Fruit fly (Drosophila melanogaster) whole organism: Measurements from ENCODE around the gene Sem1.

Experiments used
- CG8478 ChIP-seq: fragments of >200 bp; optimal IDR thresholded peaks from 2 replicates; lab custom pipeline; 2018; ENCODE audit warnings: inconsistent platforms
- Dll ChIP-seq: fragments of >200 bp; optimal IDR thresholded peaks from 2 replicates; lab custom pipeline; 2017
- EcR ChIP-seq, 2 experiments: fragments of >200 bp; optimal IDR thresholded peaks; 2 replicates each; lab custom pipeline; 2017; ENCODE audit warnings: missing biosample characterization in 2 of 2, missing genetic modification characterization in 2 of 2, missing genetic modification reagents in 2 of 2
- pan ChIP-seq: fragments of >200 bp; optimal IDR thresholded peaks from 2 replicates; lab custom pipeline; 2017
- psq ChIP-seq: fragments of >200 bp; optimal IDR thresholded peaks from 2 replicates; lab custom pipeline; 2017
- usp ChIP-seq: fragments of >200 bp; optimal IDR thresholded peaks from 2 replicates; lab custom pipeline; 2017; ENCODE audit warnings: missing biosample characterization, missing genetic modification characterization, mixed read lengths

Sem1 gene

DNA sequence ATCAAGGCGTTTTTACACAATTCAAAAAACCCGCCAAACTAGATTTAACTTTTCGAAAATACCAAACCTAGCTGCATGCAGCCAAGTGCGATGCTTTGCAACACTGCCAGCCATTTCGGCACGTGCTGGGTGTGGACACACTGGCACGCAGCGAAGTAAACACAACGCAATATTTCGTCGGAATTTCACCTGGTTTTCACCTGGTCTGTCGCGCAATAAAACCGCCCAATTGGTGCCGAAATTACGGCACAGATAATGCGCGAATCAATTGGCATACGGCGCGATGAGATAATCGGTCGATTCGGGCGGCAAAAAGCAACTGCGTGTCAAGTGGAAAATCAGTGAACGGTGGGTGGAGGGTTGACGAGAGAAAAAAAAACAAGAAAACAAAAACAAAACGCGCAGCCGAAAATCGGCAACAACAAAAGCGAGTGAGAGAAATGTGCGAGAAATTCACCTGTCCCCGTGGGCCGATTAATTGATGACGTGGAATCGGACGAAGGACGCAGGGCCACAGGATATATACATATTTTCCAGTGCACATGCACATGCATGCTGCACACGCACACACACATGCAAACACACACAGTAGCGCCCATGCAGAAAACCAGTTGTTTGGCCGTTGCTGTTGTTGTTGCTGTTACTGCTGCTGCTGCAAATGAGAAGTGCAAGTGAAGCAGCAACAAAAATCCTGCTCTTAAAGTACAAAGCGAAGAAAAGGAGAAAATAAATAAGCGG is 7.4 kb upstream of the Sem1 start, which contains the start of gene Mnn1:
Mnn1 (plus strand) TSS at position 113 of the 738 bp plus-strand sequence.
- TF ChIP-seq EcR (GFP tag; optimal IDR thresholded peaks at IDR 0.05; lab: Kevin White, UChicago): no peak
- TF ChIP-seq CG8478 (lab: Kevin White, UChicago): no peak
- TF ChIP-seq Dll (lab: Kevin White, UChicago): no peak
- no peak for TF ChIP-seq pan (lab: Kevin White, UChicago)
- no peak for TF ChIP-seq psq (lab: Kevin White, UChicago)

- TF ChIP-seq CG8478 (lab: Kevin White, UChicago) (no peak), pan (lab: Kevin White, UChicago) (no peak), psq (lab: Kevin White, UChicago) (no peak), Dll (lab: Kevin White, UChicago) (no peak), EcR (GFP tag; optimal IDR thresholded peaks at IDR 0.05; lab: Kevin White, UChicago) (no peak), usp (GFP tag; lab: Kevin White, UChicago) (no peak)
Measured at dm6 chr2L:7060751-7061150, 3.0 kb upstream of the Sem1 start, which contains the start of gene Mst27D. Mst27D (minus strand) TSS chr2L:7060851.

DNA sequence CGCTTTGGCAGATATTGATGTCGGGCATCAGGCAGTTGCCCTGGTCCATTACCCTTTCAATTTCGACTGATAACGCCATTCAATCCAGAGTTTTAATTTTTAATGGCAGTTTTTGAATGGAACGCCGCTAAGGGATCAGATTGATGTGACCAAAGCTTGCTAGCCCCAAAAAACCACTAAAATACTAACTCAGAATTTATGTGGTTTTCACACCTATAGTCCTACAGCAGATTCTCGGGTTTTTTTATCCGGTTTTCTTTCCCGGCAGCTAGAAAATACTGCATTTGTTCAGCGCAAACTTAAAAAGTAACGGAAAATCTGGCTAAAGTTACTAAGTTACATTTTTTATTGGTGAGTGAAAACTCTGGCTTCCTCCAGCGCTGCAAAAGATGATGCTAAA is 1.9 kb downstream of the Sem1 start, which contains the start of gene Nuf2:
Nuf2 (minus strand) TSS at position 151 of the 400 bp plus-strand sequence.
- no peak for TF ChIP-seq psq (lab: Kevin White, UChicago)
- no peak for TF ChIP-seq EcR (GFP tag; optimal IDR thresholded peaks at IDR 0.05; lab: Kevin White, UChicago)
- no peak for TF ChIP-seq CG8478 (lab: Kevin White, UChicago)
- no peak for TF ChIP-seq pan (lab: Kevin White, UChicago)
- TF ChIP-seq usp (GFP tag; lab: Kevin White, UChicago): no peak
- TF ChIP-seq Dll (lab: Kevin White, UChicago): no peak

DNA sequence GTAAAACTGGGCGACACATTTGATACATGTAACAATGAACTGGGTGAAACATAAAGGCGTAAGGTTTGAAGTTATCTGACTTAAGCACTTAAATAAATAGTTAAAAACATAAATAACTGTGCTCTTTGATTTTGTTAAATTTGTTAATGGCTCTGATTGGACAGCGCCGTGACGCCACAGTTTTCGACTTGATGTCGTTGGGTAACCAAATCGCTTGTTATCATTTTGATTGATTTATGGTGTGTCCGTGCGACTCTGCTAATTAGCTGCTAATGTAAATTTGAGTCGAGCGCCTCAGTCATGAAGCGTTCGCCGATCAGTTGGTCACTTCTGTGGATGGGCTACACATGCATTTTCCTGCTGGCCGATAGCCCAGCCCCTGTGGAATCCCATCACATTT is 3.9 kb downstream of the Sem1 start, which contains the start of gene Ugt307A1:
Ugt307A1 (plus strand) TSS at position 301 of the 400 bp plus-strand sequence.
- TF ChIP-seq psq (lab: Kevin White, UChicago) (no peak), CG8478 (lab: Kevin White, UChicago) (no peak), pan (lab: Kevin White, UChicago) (no peak), usp (GFP tag; lab: Kevin White, UChicago) (no peak), EcR (GFP tag; optimal IDR thresholded peaks at IDR 0.05; lab: Kevin White, UChicago) (no peak), Dll (lab: Kevin White, UChicago) (no peak)

DNA sequence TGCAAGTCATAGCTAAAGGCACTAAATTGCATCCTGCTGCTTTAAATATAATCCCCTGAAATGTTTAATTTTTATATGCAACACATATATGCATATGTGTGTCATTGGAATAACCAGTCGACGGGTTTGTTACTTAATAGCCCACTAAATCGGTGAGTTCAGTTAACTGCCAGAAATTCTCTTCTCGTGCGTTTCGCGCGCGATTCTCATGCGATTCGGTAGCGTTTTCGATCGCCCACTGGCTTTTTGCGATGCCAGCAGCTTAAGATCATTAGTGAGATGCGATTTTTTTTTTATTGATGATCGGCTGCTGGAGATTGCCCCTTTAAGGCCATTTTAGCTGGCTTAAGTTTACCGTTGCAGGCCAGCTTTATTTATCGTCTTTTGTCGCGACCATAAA is 7.4 kb downstream of the Sem1 start:
- no peak for TF ChIP-seq pan (lab: Kevin White, UChicago)
- no peak for TF ChIP-seq EcR (GFP tag; optimal IDR thresholded peaks at IDR 0.05; lab: Kevin White, UChicago)
- no peak for TF ChIP-seq psq (lab: Kevin White, UChicago)
- no peak for TF ChIP-seq usp (GFP tag; lab: Kevin White, UChicago)
- TF ChIP-seq Dll (lab: Kevin White, UChicago): no peak
- TF ChIP-seq CG8478 (lab: Kevin White, UChicago): no peak

dm6 chr2L:7071862-7072261 is 8.1 kb downstream of the Sem1 start:
- TF ChIP-seq EcR (GFP tag; optimal IDR thresholded peaks at IDR 0.05; lab: Kevin White, UChicago) (no peak), Dll (lab: Kevin White, UChicago) (no peak), pan (lab: Kevin White, UChicago) (no peak), CG8478 (lab: Kevin White, UChicago) (no peak), psq (lab: Kevin White, UChicago) (no peak), usp (GFP tag; lab: Kevin White, UChicago) (no peak)

DNA sequence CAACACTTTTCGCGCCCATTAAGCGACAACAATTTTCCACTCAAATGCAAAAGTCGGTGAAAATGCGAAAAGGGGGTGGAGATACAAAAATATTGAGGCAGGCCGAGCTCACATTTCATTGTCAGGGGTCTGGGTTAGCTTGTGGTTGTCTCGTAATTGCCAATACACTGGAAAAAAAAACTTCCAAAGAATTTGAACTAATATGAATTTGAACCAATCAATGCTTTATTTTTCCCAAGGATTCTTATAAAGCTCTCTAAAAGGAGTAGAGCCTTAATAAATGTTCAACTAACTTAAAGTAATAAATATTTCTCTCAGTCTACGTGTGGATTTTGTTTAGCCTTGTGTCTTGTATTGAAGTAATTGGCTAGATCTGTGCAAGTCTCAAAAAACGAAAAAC is 9.2 kb downstream of the Sem1 start:
- TF ChIP-seq EcR (GFP tag; optimal IDR thresholded peaks at IDR 0.05; lab: Kevin White, UChicago) (no peak), CG8478 (lab: Kevin White, UChicago) (no peak), psq (lab: Kevin White, UChicago) (no peak), usp (GFP tag; lab: Kevin White, UChicago) (no peak), pan (lab: Kevin White, UChicago) (no peak)

dm6 chr2L:7076055-7076700 is 12.4 kb downstream of the Sem1 start:
- TF ChIP-seq EcR (GFP tag; optimal IDR thresholded peaks at IDR 0.05; lab: Kevin White, UChicago) (no peak), CG8478 (lab: Kevin White, UChicago) (no peak), psq (lab: Kevin White, UChicago) (no peak), pan (lab: Kevin White, UChicago) (no peak), usp (GFP tag; lab: Kevin White, UChicago) (no peak), Dll (lab: Kevin White, UChicago) (no peak)

DNA sequence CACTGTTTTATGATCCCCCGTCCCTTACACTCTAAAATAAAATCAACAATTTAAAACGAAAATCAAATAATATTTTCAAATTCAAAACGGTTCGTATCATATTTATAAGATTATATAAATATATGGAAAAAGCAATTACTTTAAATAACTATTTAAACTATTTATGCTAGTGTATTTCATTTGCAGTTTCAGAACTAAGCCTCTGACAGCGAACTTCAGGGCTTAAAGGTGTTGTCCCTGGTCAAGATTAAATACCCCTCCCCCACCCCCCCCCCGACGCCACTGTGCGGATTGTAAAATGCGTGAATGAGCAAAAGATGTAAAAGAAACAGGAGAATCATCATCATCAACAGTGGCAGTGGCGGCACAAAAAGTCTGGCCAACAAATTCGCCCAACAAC is 13.0 kb downstream of the Sem1 start:
- TF ChIP-seq EcR (GFP tag; optimal IDR thresholded peaks at IDR 0.05; lab: Kevin White, UChicago) (no peak), CG8478 (lab: Kevin White, UChicago) (no peak), pan (lab: Kevin White, UChicago) (no peak), psq (lab: Kevin White, UChicago) (no peak), Dll (lab: Kevin White, UChicago) (no peak), usp (GFP tag; lab: Kevin White, UChicago) (no peak)

DNA sequence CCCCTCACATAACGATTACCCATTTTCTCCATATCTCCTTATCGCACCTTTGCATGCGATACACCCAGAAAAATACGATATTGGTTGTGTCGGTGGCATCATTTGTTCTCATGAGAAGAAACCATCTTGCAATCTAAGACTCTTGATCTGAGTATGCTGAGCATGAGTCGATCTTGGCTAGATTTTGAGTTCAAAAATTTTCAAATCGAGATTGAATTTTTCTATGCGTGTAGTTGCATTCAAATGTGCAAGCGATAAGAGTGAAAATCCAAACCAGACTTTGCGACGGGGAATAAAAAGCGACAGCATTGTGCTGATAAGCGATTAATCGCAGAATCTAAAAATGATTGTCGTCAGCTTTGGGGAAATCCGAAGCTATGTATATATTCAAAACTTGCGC is 17.5 kb downstream of the Sem1 start:
- TF ChIP-seq Dll (lab: Kevin White, UChicago) (no peak), CG8478 (lab: Kevin White, UChicago) (no peak), EcR (GFP tag; optimal IDR thresholded peaks at IDR 0.05; lab: Kevin White, UChicago) (no peak), psq (lab: Kevin White, UChicago) (no peak), usp (GFP tag; lab: Kevin White, UChicago) (no peak), pan (lab: Kevin White, UChicago) (no peak)

- TF ChIP-seq CG8478 (lab: Kevin White, UChicago): no peak
- no peak for TF ChIP-seq EcR (GFP tag; optimal IDR thresholded peaks at IDR 0.05; lab: Kevin White, UChicago)
- TF ChIP-seq pan (lab: Kevin White, UChicago): no peak
- peak; percentile 63 for TF ChIP-seq Dll (lab: Kevin White, UChicago)
- TF ChIP-seq psq (lab: Kevin White, UChicago): no peak
Measured at dm6 chr2L:7082203-7082602, 18.4 kb downstream of the Sem1 start.
